Worm (Caenorhabditis elegans) whole organism, late embryonic: ENCODE measurements around the gene F11D11.12.
"Not testable (repeated sequence)": the region's sequence is repeated elsewhere in the genome, so short reads cannot be mapped to it uniquely, and the experiment has no call there.

Source experiments
- ceh-14 ChIP-seq: sonication (generic microtip); optimal IDR thresholded peaks from 2 replicates; lab custom pipeline; 2016; ENCODE audit warnings: missing genotype, missing genetic modification characterization, missing compliant biosample characterization
- ceh-19 ChIP-seq: fragments of 200-800 bp; sonication (Bioruptor generic); optimal IDR thresholded peaks from 2 replicates; lab custom pipeline; 2018; ENCODE audit warnings: mild to moderate bottlenecking, missing genetic modification characterization, missing compliant biosample characterization
- ceh-31 ChIP-seq: sonication (generic microtip); optimal IDR thresholded peaks from 2 replicates; lab custom pipeline; 2016; ENCODE audit warnings: missing genetic modification characterization, missing compliant biosample characterization
- dmd-4 ChIP-seq: sonication (generic microtip); optimal IDR thresholded peaks from 2 replicates; lab custom pipeline; 2016; ENCODE audit warnings: borderline replicate concordance, missing genetic modification characterization, missing compliant biosample characterization
- nhr-11 ChIP-seq: fragments of 150-350 bp; optimal IDR thresholded peaks from 2 replicates; lab custom pipeline; 2014; ENCODE audit warnings: missing biosample characterization, missing genetic modification characterization
- tbx-2 ChIP-seq: sonication (generic microtip); optimal IDR thresholded peaks from 2 replicates; lab custom pipeline; 2016; ENCODE audit warnings: missing genetic modification characterization, missing compliant biosample characterization
- zip-5 ChIP-seq: sonication (generic microtip); optimal IDR thresholded peaks from 2 replicates; lab custom pipeline; 2016; ENCODE audit warnings: missing genetic modification characterization, missing compliant biosample characterization

DNA sequence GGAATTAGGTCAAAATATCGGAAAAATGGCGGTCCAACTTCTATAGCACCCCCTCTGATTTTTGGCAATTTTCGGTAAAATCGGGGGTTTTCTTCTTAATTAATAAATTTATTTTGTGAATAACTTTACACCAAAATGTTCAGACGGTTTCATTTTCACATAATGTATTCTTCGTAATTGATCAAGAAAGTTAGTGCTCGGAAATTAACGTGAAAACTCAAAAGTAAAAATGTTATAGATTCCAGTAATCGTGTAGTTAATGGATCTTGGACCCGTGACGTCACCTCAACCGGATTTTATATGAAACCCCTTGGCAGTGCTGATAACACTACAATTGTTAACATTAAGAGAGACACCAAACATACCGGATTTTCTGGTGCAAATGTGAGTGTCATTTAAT is 11.6 kb upstream of the F11D11.12 start, which contains the start of gene F11D11.22:
- not testable (repeated sequence) for TF ChIP-seq ceh-31; dmd-4; ceh-19 (GFP tag; lab: Kevin White, UChicago); nhr-11; tbx-2 (tag; lab: Kevin White, UChicago); ceh-14 (tag; lab: Kevin White, UChicago); zip-5 (tag; lab: Kevin White, UChicago)
